Worm (Caenorhabditis elegans) whole organism, L3 larva: ENCODE data around the gene F58A6.5.

Experiments
- R02D3.7 ChIP-seq: fragments of 150-350 bp; optimal IDR thresholded peaks from 2 replicates; lab custom pipeline; 2014; ENCODE audit warnings: missing biosample characterization, missing genetic modification characterization
- ZK546.5 ChIP-seq: sonication (generic microtip); optimal IDR thresholded peaks from 2 replicates; lab custom pipeline; 2017; ENCODE audit warnings: missing biosample characterization, missing genetic modification characterization
- ama-1 ChIP-seq: fragments of 150-350 bp; optimal IDR thresholded peaks from 2 replicates; lab custom pipeline; 2018
- ceh-28 ChIP-seq: fragments of 150-350 bp; optimal IDR thresholded peaks from 2 replicates; lab custom pipeline; 2014; ENCODE audit warnings: missing biosample characterization, missing genetic modification reagents, missing genetic modification characterization
- ceh-82 ChIP-seq: fragments of 150-350 bp; optimal IDR thresholded peaks from 2 replicates; lab custom pipeline; 2014; ENCODE audit warnings: missing biosample characterization, missing genetic modification characterization
- daf-12 ChIP-seq: fragments of 150-350 bp; optimal IDR thresholded peaks from 2 replicates; lab custom pipeline; 2014; ENCODE audit warnings: missing biosample characterization, missing genetic modification reagents, missing genetic modification characterization
- egl-27 ChIP-seq: sonication (generic microtip); optimal IDR thresholded peaks from 4 replicates; lab custom pipeline; 2017; ENCODE audit warnings: missing biosample characterization, missing genetic modification reagents, missing genetic modification characterization
- egl-5 ChIP-seq: fragments of 150-350 bp; optimal IDR thresholded peaks from 2 replicates; lab custom pipeline; 2017; ENCODE audit warnings: missing biosample characterization, missing genetic modification reagents, missing genetic modification characterization, inconsistent platforms
- elt-2 ChIP-seq: sonication (generic microtip); optimal IDR thresholded peaks from 2 replicates; lab custom pipeline; 2016; ENCODE audit warnings: missing genetic modification reagents, mild to moderate bottlenecking, missing genetic modification characterization, missing compliant biosample characterization
- elt-3 ChIP-seq, 3 experiments: fragments of 150-350 bp in 1 of 3; sonication (generic microtip) in 2 of 3; optimal IDR thresholded peaks; 2 replicates in 2 of 3; 4 replicates in 1 of 3; lab custom pipeline; 2014 to 2017; ENCODE audit warnings: missing biosample characterization in 3 of 3, missing genetic modification characterization in 3 of 3
- eor-1 ChIP-seq, 2 experiments: fragments of 150-350 bp; optimal IDR thresholded peaks; 2 replicates each; lab custom pipeline; 2014 to 2018; ENCODE audit warnings: missing biosample characterization in 2 of 2, missing genetic modification characterization in 2 of 2
- fkh-2 ChIP-seq: fragments of 150-350 bp; optimal IDR thresholded peaks from 2 replicates; lab custom pipeline; 2014; ENCODE audit warnings: missing biosample characterization, missing genetic modification reagents, missing genetic modification characterization
- fos-1 ChIP-seq: fragments of 150-350 bp; optimal IDR thresholded peaks from 2 replicates; lab custom pipeline; 2014; ENCODE audit warnings: missing biosample characterization, missing genetic modification characterization
- hmg-11 ChIP-seq: sonication (generic microtip); optimal IDR thresholded peaks from 2 replicates; lab custom pipeline; 2016; ENCODE audit warnings: missing genetic modification characterization, missing compliant biosample characterization
- jun-1 ChIP-seq: fragments of 150-350 bp; optimal IDR thresholded peaks from 2 replicates; lab custom pipeline; 2014; ENCODE audit warnings: missing biosample characterization, missing genetic modification reagents, missing genetic modification characterization
- lin-15B ChIP-seq: fragments of 150-350 bp; optimal IDR thresholded peaks from 2 replicates; lab custom pipeline; 2014; ENCODE audit warnings: missing biosample characterization, missing genetic modification characterization
- lin-39 ChIP-seq: fragments of 150-350 bp; optimal IDR thresholded peaks from 2 replicates; lab custom pipeline; 2018; ENCODE audit warnings: missing biosample characterization, missing genetic modification reagents, missing genetic modification characterization
- lsy-12 ChIP-seq: sonication (generic microtip); optimal IDR thresholded peaks from 2 replicates; lab custom pipeline; 2016; ENCODE audit warnings: mild to moderate bottlenecking, missing genetic modification characterization, missing compliant biosample characterization
- mdl-1 ChIP-seq: fragments of 150-350 bp; optimal IDR thresholded peaks from 2 replicates; lab custom pipeline; 2014; ENCODE audit warnings: missing biosample characterization, missing genetic modification characterization
- mml-1 ChIP-seq: fragments of 150-350 bp; sonication (generic microtip); optimal IDR thresholded peaks from 3 replicates; lab custom pipeline; 2014; ENCODE audit warnings: missing biosample characterization, missing genetic modification characterization
- nfya-1 ChIP-seq: sonication (generic microtip); optimal IDR thresholded peaks from 2 replicates; lab custom pipeline; 2017; ENCODE audit warnings: missing genetic modification characterization, mild to moderate bottlenecking, missing compliant biosample characterization, antibody characterized with exemption, moderate library complexity; ENCODE audit not compliant: insufficient read depth
- nhr-12 ChIP-seq: fragments of 150-350 bp; optimal IDR thresholded peaks from 2 replicates; lab custom pipeline; 2014; ENCODE audit warnings: missing biosample characterization, missing genetic modification characterization
- nhr-23 ChIP-seq: fragments of 150-350 bp; optimal IDR thresholded peaks from 2 replicates; lab custom pipeline; 2014; ENCODE audit warnings: missing biosample characterization, missing genetic modification reagents, missing genetic modification characterization
- nhr-25 ChIP-seq: sonication (generic microtip); optimal IDR thresholded peaks from 2 replicates; lab custom pipeline; 2017; ENCODE audit warnings: missing biosample characterization, missing genetic modification characterization
- nhr-28 ChIP-seq: fragments of 150-350 bp; optimal IDR thresholded peaks from 2 replicates; lab custom pipeline; 2014; ENCODE audit warnings: missing biosample characterization, missing genetic modification characterization
- nhr-67 ChIP-seq: fragments of 150-350 bp; optimal IDR thresholded peaks from 2 replicates; lab custom pipeline; 2014; ENCODE audit warnings: missing biosample characterization, missing genetic modification characterization
- nhr-76 ChIP-seq: fragments of 150-350 bp; sonication (generic microtip); optimal IDR thresholded peaks from 5 replicates; lab custom pipeline; 2014; ENCODE audit warnings: missing biosample characterization, missing genetic modification characterization
- pha-4 ChIP-seq: fragments of 150-350 bp; optimal IDR thresholded peaks from 2 replicates; lab custom pipeline; 2014; ENCODE audit warnings: missing biosample characterization, missing genetic modification reagents, missing genetic modification characterization
- pqm-1 ChIP-seq: fragments of 150-350 bp; optimal IDR thresholded peaks from 2 replicates; lab custom pipeline; 2017; ENCODE audit warnings: missing biosample characterization, missing genetic modification characterization, inconsistent platforms
- sea-2 ChIP-seq: fragments of 150-350 bp; sonication (generic microtip); optimal IDR thresholded peaks from 4 replicates; lab custom pipeline; 2014; ENCODE audit warnings: missing biosample characterization, missing genetic modification reagents, missing genetic modification characterization
- skn-1 ChIP-seq: fragments of 150-350 bp; optimal IDR thresholded peaks from 2 replicates; lab custom pipeline; 2014; ENCODE audit warnings: missing biosample characterization, missing genetic modification characterization
- tbx-2 ChIP-seq: sonication (generic microtip); optimal IDR thresholded peaks from 2 replicates; lab custom pipeline; 2016; ENCODE audit warnings: mild to moderate bottlenecking, missing genetic modification characterization, missing compliant biosample characterization
- unc-39 ChIP-seq: sonication (generic microtip); optimal IDR thresholded peaks from 4 replicates; lab custom pipeline; 2017; ENCODE audit warnings: missing biosample characterization, missing genetic modification characterization
- zag-1 ChIP-seq: fragments of 150-350 bp; optimal IDR thresholded peaks from 2 replicates; lab custom pipeline; 2014; ENCODE audit warnings: missing biosample characterization, missing genetic modification characterization

The F58A6.5 gene

DNA sequence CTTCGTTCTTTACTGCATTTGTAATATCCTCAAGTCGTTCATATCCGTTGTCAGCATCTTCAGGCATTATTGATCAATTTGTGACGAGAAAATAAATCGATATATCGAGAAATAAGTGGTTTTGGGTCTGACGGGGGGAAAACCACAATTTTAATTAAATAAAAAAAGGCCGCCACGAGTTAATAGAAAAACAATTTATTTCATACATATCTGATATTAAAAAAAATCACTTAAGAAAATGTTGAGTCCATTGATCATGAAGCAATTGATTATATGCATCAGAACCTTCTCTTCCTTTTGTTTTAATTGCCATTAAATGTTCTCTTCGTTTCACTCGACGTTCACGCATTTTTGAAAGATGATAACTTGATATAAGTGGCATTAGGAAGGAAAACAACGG, at the start of gene F58A6.5:
F58A6.5 (minus strand) TSS at position 101 of the 400 bp plus-strand sequence.
- no peak for TF ChIP-seq nhr-67
- TF ChIP-seq nhr-28 (tag; lab: Kevin White, UChicago): no peak
- no peak for TF ChIP-seq ceh-82 (tag; lab: Kevin White, UChicago)
- TF ChIP-seq lin-15B (tag; lab: Kevin White, UChicago): no peak
- no peak for TF ChIP-seq sea-2 (GFP tag; lab: Kevin White, UChicago)
- no peak for TF ChIP-seq pqm-1 (tag; lab: Kevin White, UChicago)
- TF ChIP-seq egl-5: no peak
- no peak for TF ChIP-seq nhr-23 (tag; lab: Kevin White, UChicago)
- TF ChIP-seq nhr-76 (tag; lab: Kevin White, UChicago): no peak
- no peak for TF ChIP-seq ama-1 (lab: Kevin White, UChicago)
- no peak for TF ChIP-seq tbx-2
- TF ChIP-seq ceh-28 (tag; lab: Kevin White, UChicago): no peak

DNA sequence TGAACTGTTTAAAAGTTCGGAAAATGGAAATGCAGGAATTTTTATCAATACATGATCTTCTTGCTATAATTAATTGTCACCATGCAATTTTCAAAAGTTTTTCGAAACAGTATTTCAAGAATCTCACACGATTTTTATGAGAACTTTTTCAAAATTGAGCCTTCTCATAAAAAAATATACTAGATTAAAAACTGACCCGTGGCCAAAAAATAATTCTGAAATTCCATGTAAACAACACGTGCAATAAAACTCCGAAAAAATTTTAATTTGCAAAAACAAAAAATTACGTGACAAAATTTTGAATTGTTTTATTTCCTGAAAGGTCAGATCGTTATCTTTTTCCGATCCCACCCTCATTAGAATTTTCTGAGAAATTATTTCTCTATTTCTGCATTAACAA, 47.3 kb upstream of the F58A6.5 start, which contains the start of gene C34F11.5:
C34F11.5 (plus strand) TSS at position 301 of the 400 bp plus-strand sequence.
- no peak for TF ChIP-seq fos-1 (tag; lab: Kevin White, UChicago)
- no peak for TF ChIP-seq nhr-28 (tag; lab: Kevin White, UChicago)
- TF ChIP-seq nhr-76 (tag; lab: Kevin White, UChicago): no peak
- TF ChIP-seq eor-1 (tag; optimal IDR thresholded peaks at IDR 0.05; lab: Kevin White, UChicago): no peak
- no peak for TF ChIP-seq ZK546.5 (tag; lab: Kevin White, UChicago)
- TF ChIP-seq R02D3.7 (tag; lab: Kevin White, UChicago): no peak
- TF ChIP-seq ceh-82 (tag; lab: Kevin White, UChicago): no peak
- no peak for TF ChIP-seq nhr-12 (tag; lab: Kevin White, UChicago)
- TF ChIP-seq lin-39 (tag; lab: Kevin White, UChicago): no peak
- no peak for TF ChIP-seq mdl-1 (tag; lab: Kevin White, UChicago)
- no peak for TF ChIP-seq nhr-67
- TF ChIP-seq egl-27 (tag; lab: Kevin White, UChicago): no peak
- TF ChIP-seq daf-12: no peak
- TF ChIP-seq hmg-11 (tag; lab: Kevin White, UChicago): no peak
- TF ChIP-seq elt-2 (tag; lab: Kevin White, UChicago): no peak
- no peak for TF ChIP-seq pha-4 (tag; lab: Kevin White, UChicago)
- TF ChIP-seq mml-1 (tag; lab: Kevin White, UChicago): no peak
- TF ChIP-seq lin-15B (tag; lab: Kevin White, UChicago): no peak
- TF ChIP-seq nhr-25 (tag; lab: Kevin White, UChicago): no peak
- TF ChIP-seq skn-1: no peak

DNA sequence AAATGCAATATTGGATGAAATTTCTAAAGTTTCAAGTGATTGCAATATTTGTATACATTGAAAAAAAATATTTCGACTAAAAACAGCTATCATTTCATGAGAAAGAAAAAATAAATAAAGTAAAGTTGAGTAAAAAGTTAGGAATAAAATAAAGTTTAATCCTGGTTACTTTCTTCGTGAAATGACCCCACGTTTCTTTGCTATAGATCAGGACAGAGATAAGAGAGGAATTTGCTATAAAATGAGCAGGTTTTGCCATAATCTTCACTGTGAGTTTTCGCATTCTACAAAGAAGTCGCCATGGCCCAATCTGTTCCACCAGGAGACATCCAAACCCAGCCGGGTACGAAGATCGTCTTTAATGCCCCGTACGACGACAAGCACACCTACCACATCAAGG, 45.8 kb upstream of the F58A6.5 start, which contains the start of gene msp-49:
msp-49 (plus strand) TSS at position 301 of the 400 bp plus-strand sequence.
- TF ChIP-seq elt-3 (tag; optimal IDR thresholded peaks at IDR 0.05; lab: Kevin White, UChicago) (no peak), lin-39 (tag; lab: Kevin White, UChicago) (no peak), nhr-28 (tag; lab: Kevin White, UChicago) (no peak), pha-4 (tag; lab: Kevin White, UChicago) (no peak), elt-2 (tag; lab: Kevin White, UChicago) (no peak), hmg-11 (tag; lab: Kevin White, UChicago) (no peak), zag-1 (no peak), nhr-67 (no peak), sea-2 (GFP tag; lab: Kevin White, UChicago) (no peak), eor-1 (tag; optimal IDR thresholded peaks at IDR 0.05; lab: Kevin White, UChicago) (no peak), egl-27 (tag; lab: Kevin White, UChicago) (no peak), unc-39 (tag; lab: Kevin White, UChicago) (no peak), nhr-23 (tag; lab: Kevin White, UChicago) (no peak), mml-1 (tag; lab: Kevin White, UChicago) (no peak), lsy-12 (tag; lab: Kevin White, UChicago) (no peak), ZK546.5 (tag; lab: Kevin White, UChicago) (no peak), egl-5 (no peak), fkh-2 (tag; lab: Kevin White, UChicago) (no peak)

DNA sequence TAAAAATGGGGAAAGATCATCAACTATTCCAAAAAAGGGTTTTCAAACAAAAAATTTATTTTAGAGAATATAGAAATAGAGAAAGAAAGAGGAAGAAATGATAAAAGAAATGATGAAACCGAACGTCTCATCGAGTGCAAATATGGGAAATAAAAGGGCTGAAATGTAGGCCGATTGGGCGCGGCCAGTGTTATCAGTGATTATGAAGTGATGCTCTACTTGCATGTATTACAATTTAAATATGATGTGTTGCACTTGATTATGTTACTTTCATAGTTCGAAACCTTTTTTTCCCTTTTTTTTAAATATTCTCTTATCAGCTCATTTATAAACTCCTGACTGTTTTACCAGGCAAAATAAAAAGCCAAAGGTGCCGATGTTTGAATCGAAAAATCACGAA, 43.5 kb upstream of the F58A6.5 start:
- TF ChIP-seq pha-4 (tag; lab: Kevin White, UChicago): peak; percentile 10
- TF ChIP-seq tbx-2: no peak
- no peak for TF ChIP-seq eor-1 (tag; optimal IDR thresholded peaks at IDR 0.05; lab: Kevin White, UChicago)
- no peak for TF ChIP-seq nfya-1 (tag; lab: Kevin White, UChicago)
- peak; percentile 92 for TF ChIP-seq pqm-1 (tag; lab: Kevin White, UChicago)
- TF ChIP-seq ZK546.5 (tag; lab: Kevin White, UChicago): no peak
- peak; percentile 45 for TF ChIP-seq jun-1 (tag; lab: Kevin White, UChicago)
- TF ChIP-seq elt-2 (tag; lab: Kevin White, UChicago): peak; percentile 99
